Fruit fly (Drosophila melanogaster): ENCODE results near the gene ema.

DNA sequence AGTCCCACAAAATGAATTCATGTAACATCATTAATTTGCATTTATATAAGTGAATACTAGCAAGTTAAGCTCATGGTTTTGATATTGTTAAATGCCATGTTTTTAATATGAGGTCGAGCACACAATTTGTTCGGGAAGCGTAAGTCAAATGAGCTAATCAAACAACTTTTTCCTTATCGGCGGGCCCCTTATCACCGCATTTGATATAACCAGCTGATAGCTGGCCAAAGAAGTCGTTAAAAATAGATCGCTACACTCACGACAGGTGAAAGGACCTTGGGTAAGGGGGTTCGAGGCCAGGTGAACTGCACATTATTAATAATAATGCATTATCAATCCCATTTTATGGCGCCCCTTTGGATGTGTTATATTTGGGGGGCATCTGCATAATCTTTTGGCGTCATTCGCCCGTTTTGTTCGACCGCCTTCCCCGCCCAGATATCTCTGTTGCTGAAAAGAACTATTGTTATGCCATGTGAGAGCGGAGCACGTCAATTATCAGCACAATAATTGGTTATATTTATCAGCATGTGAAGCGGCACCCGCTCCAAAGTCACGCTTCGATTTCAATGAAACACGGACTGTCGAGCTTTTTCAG, 6.1 kb upstream of the ema start:
- no peak for TF ChIP-seq usp (GFP tag; optimal IDR thresholded peaks at IDR 0.05)
- TF ChIP-seq Hr83 (GFP tag; optimal IDR thresholded peaks at IDR 0.05; ENCODE audit: poor library complexity, severe bottlenecking) = no peak
- TF ChIP-seq OdsH (GFP tag; optimal IDR thresholded peaks at IDR 0.05) = no peak
- TF ChIP-seq CG9705 (GFP tag; optimal IDR thresholded peaks at IDR 0.05) = no peak
- TF ChIP-seq psq (GFP tag; optimal IDR thresholded peaks at IDR 0.05) = no peak
- TF ChIP-seq h (GFP tag; optimal IDR thresholded peaks at IDR 0.05) = no peak
- TF ChIP-seq Abd-B (GFP tag; optimal IDR thresholded peaks at IDR 0.05) = no peak

All from whole organism, wandering third instar larva.